Fruit fly (Drosophila melanogaster) whole organism, pupa: Measurements from ENCODE around the gene mei-P26.

Experiments used
- CG12605 ChIP-seq: fragments of 200-800 bp; sonication (Bioruptor generic); IDR thresholded peaks from 2 replicates; pipeline ENCODE4 v1.3.6; 2022; ENCODE audit warnings: missing biosample characterization, missing genetic modification characterization
- CG15710 ChIP-seq: fragments of 200-800 bp; sonication (Bioruptor generic); optimal IDR thresholded peaks from 2 replicates; lab custom pipeline; 2018; ENCODE audit warnings: missing biosample characterization, mild to moderate bottlenecking, missing genetic modification characterization, moderate library complexity
- CG17806 ChIP-seq: fragments of 200-800 bp; sonication (Bioruptor generic); optimal IDR thresholded peaks from 2 replicates; lab custom pipeline; 2018; ENCODE audit warnings: missing biosample characterization, mild to moderate bottlenecking, missing genetic modification characterization, moderate library complexity
- CG9948 ChIP-seq: fragments of 200-800 bp; sonication (Bioruptor generic); optimal IDR thresholded peaks from 2 replicates; lab custom pipeline; 2018; ENCODE audit warnings: missing biosample characterization, mild to moderate bottlenecking, missing genetic modification characterization, moderate library complexity
- D1 ChIP-seq: fragments of 200-800 bp; sonication (Bioruptor generic); optimal IDR thresholded peaks from 2 replicates; lab custom pipeline; 2018; ENCODE audit warnings: missing biosample characterization, mild to moderate bottlenecking, missing genetic modification characterization, moderate library complexity
- EcR ChIP-seq: fragments of 200-800 bp; sonication (Bioruptor generic); optimal IDR thresholded peaks from 3 replicates; lab custom pipeline; 2019; ENCODE audit warnings: missing biosample characterization, missing genetic modification characterization, mild to moderate bottlenecking, moderate library complexity, missing genetic modification reagents
- Ets98B ChIP-seq: fragments of 200-800 bp; sonication (Bioruptor generic); IDR thresholded peaks from 2 replicates; pipeline ENCODE4 v1.3.6; 2022; ENCODE audit warnings: missing biosample characterization, missing genetic modification characterization
- Pif1A ChIP-seq: fragments of 200-800 bp; sonication (Bioruptor generic); optimal IDR thresholded peaks from 3 replicates; lab custom pipeline; 2016; ENCODE audit warnings: missing biosample characterization, missing genetic modification characterization

- TF ChIP-seq CG9948 (tag; lab: Kevin White, UChicago), result no peak
- no peak for TF ChIP-seq Pif1A
- TF ChIP-seq Ets98B (GFP tag; lab: Robert Waterston, UW), result no peak
- TF ChIP-seq CG15710 (tag; lab: Kevin White, UChicago), result no peak
- TF ChIP-seq CG17806 (tag; lab: Kevin White, UChicago), result no peak
- TF ChIP-seq D1 (tag; lab: Kevin White, UChicago), result no peak
- TF ChIP-seq CG12605, result no peak
- TF ChIP-seq EcR, result no peak
These were observed 40.6 kb upstream of the mei-P26 start for dm6 chrX:9122492-9122891.
